Fruit fly (Drosophila melanogaster) whole organism, embryonic: ENCODE measurements around the gene PH4alphaSG2.

Source experiments
- Awh ChIP-seq: fragments of 200-800 bp; sonication (Bioruptor generic); IDR thresholded peaks from 2 replicates; pipeline ENCODE4, ENCODE4 v1.3.6; 2022; ENCODE audit warnings: missing biosample characterization, missing genetic modification characterization
- Blimp-1 ChIP-seq: fragments of 200-800 bp; sonication (Bioruptor generic); optimal IDR thresholded peaks from 3 replicates; lab custom pipeline; 2018; ENCODE audit warnings: missing biosample characterization, missing genetic modification characterization, mild to moderate bottlenecking, moderate library complexity, missing genetic modification reagents
- CG10147 ChIP-seq: fragments of 200-800 bp; sonication (Bioruptor generic); optimal IDR thresholded peaks from 2 replicates; lab custom pipeline; 2019; ENCODE audit warnings: missing biosample characterization, mild to moderate bottlenecking, missing genetic modification characterization, moderate library complexity
- CG10274 ChIP-seq: fragments of 200-800 bp; sonication (Bioruptor generic); optimal IDR thresholded peaks from 3 replicates; lab custom pipeline; 2017; ENCODE audit warnings: missing biosample characterization, mild to moderate bottlenecking, missing genetic modification characterization
- CG12659 ChIP-seq: fragments of 200-800 bp; sonication (Bioruptor generic); optimal IDR thresholded peaks from 3 replicates; lab custom pipeline; 2017; ENCODE audit warnings: mild to moderate bottlenecking, missing biosample characterization, missing genetic modification reagents, missing genetic modification characterization
- CG12769 ChIP-seq: fragments of 200-800 bp; sonication (Bioruptor generic); optimal IDR thresholded peaks from 2 replicates; lab custom pipeline; 2019; ENCODE audit warnings: missing biosample characterization, mild to moderate bottlenecking, missing genetic modification characterization, moderate library complexity
- CG12942 ChIP-seq: fragments of 200-800 bp; sonication (Bioruptor generic); optimal IDR thresholded peaks from 3 replicates; lab custom pipeline; 2016; ENCODE audit warnings: missing biosample characterization, missing genetic modification characterization
- CG17361 ChIP-seq: fragments of 200-800 bp; sonication (Bioruptor generic); IDR thresholded peaks from 3 replicates; pipeline ENCODE4 v1.3.6; 2022; ENCODE audit warnings: missing biosample characterization, missing genetic modification characterization
- CG2712 ChIP-seq: fragments of 200-800 bp; optimal IDR thresholded peaks from 3 replicates; lab custom pipeline; 2019; ENCODE audit warnings: missing biosample characterization, mild to moderate bottlenecking, missing genetic modification characterization, moderate library complexity
- CG30403 ChIP-seq: fragments of 200-800 bp; sonication (Bioruptor generic); optimal IDR thresholded peaks from 3 replicates; lab custom pipeline; 2016; ENCODE audit warnings: missing biosample characterization, missing genetic modification characterization
- CG31388 ChIP-seq: fragments of 200-800 bp; sonication (Bioruptor generic); optimal IDR thresholded peaks from 2 replicates; lab custom pipeline; 2016; ENCODE audit warnings: missing biosample characterization, missing genetic modification characterization
- CG6272 ChIP-seq: fragments of 200-800 bp; sonication (Bioruptor generic); IDR thresholded peaks from 2 replicates; pipeline ENCODE4 v1.3.6; 2022; ENCODE audit warnings: missing biosample characterization, missing genetic modification characterization
- CG6683 ChIP-seq: fragments of 200-800 bp; sonication (Bioruptor generic); optimal IDR thresholded peaks from 2 replicates; lab custom pipeline; 2017; ENCODE audit warnings: missing biosample characterization, mild to moderate bottlenecking, missing genetic modification characterization, missing genetic modification reagents
- CG8290 ChIP-seq, 3 experiments: fragments of 200-800 bp; sonication (Bioruptor generic); optimal IDR thresholded peaks; 2 replicates each; lab custom pipeline; 2016 to 2019; ENCODE audit warnings: missing biosample characterization in 3 of 3, missing genetic modification characterization in 3 of 3, mild to moderate bottlenecking in 2 of 3, moderate library complexity in 1 of 3
- CG8359 ChIP-seq: fragments of 200-800 bp; sonication (Bioruptor generic); optimal IDR thresholded peaks from 2 replicates; lab custom pipeline; 2017; ENCODE audit warnings: missing biosample characterization, mild to moderate bottlenecking, missing genetic modification characterization, borderline replicate concordance
- CG9727 ChIP-seq: fragments of 200-800 bp; sonication (Bioruptor generic); optimal IDR thresholded peaks from 3 replicates; lab custom pipeline; 2017; ENCODE audit warnings: missing biosample characterization, mild to moderate bottlenecking, missing genetic modification characterization
- Deaf1 ChIP-seq: fragments of 200-800 bp; optimal IDR thresholded peaks from 3 replicates; lab custom pipeline; 2019; ENCODE audit warnings: missing biosample characterization, mild to moderate bottlenecking, missing genetic modification characterization, moderate library complexity
- Eip74EF ChIP-seq, 2 experiments: fragments of 200-800 bp in 1 of 2; fragments of >200 bp in 1 of 2; sonication (Bioruptor generic) in 1 of 2; optimal IDR thresholded peaks; 2 replicates each; lab custom pipeline; 2017 to 2019; ENCODE audit warnings: missing biosample characterization in 2 of 2, missing genetic modification characterization in 2 of 2, mild to moderate bottlenecking in 1 of 2, moderate library complexity in 1 of 2
- Fer1 ChIP-seq: fragments of 200-800 bp; sonication (Bioruptor generic); optimal IDR thresholded peaks from 2 replicates; lab custom pipeline; 2017; ENCODE audit warnings: missing biosample characterization, mild to moderate bottlenecking, missing genetic modification characterization
- HLHmδ ChIP-seq: fragments of 200-800 bp; sonication (Bioruptor generic); optimal IDR thresholded peaks from 2 replicates; lab custom pipeline; 2018; ENCODE audit warnings: missing biosample characterization, mild to moderate bottlenecking, missing genetic modification characterization, moderate library complexity
- Hand ChIP-seq: fragments of 200-800 bp; sonication (Bioruptor generic); optimal IDR thresholded peaks from 2 replicates; lab custom pipeline; 2017; ENCODE audit warnings: mild to moderate bottlenecking, missing biosample characterization, missing genetic modification reagents, missing genetic modification characterization
- Lim3 ChIP-seq: fragments of 200-800 bp; sonication (Bioruptor generic); IDR thresholded peaks from 2 replicates; pipeline ENCODE4 v1.3.6; 2022; ENCODE audit warnings: missing biosample characterization, missing genetic modification characterization
- Oaz ChIP-seq: fragments of 200-800 bp; sonication (Bioruptor generic); IDR thresholded peaks from 2 replicates; pipeline ENCODE4 v1.3.6; 2022; ENCODE audit warnings: missing biosample characterization, missing genetic modification characterization
- Sin3A ChIP-seq: fragments of >200 bp; optimal IDR thresholded peaks from 2 replicates; lab custom pipeline; 2018
- Sry-β ChIP-seq: fragments of 200-800 bp; sonication (Bioruptor generic); optimal IDR thresholded peaks from 2 replicates; lab custom pipeline; 2018; ENCODE audit warnings: missing biosample characterization, mild to moderate bottlenecking, missing genetic modification characterization, moderate library complexity
- abd-A ChIP-seq: fragments of 200-800 bp; sonication (Bioruptor generic); optimal IDR thresholded peaks from 3 replicates; lab custom pipeline; 2019; ENCODE audit warnings: missing biosample characterization, mild to moderate bottlenecking, missing genetic modification characterization, moderate library complexity
- bbx ChIP-seq: fragments of 200-800 bp; sonication (Bioruptor generic); IDR thresholded peaks from 2 replicates; pipeline ENCODE4 v1.3.6; 2022; ENCODE audit warnings: missing biosample characterization, missing genetic modification characterization; ENCODE audit not compliant: partially characterized antibody
- cg ChIP-seq: fragments of 200-800 bp; sonication (Bioruptor generic); optimal IDR thresholded peaks from 3 replicates; lab custom pipeline; 2019; ENCODE audit warnings: missing biosample characterization, mild to moderate bottlenecking, missing genetic modification characterization, moderate library complexity
- chinmo ChIP-seq: fragments of 200-800 bp; sonication (Bioruptor generic); IDR thresholded peaks from 4 replicates; pipeline ENCODE4 v1.3.6; 2022; ENCODE audit warnings: missing biosample characterization, missing genetic modification characterization; ENCODE audit not compliant: partially characterized antibody
- dan ChIP-seq: fragments of 200-800 bp; sonication (Bioruptor generic); IDR thresholded peaks from 2 replicates; pipeline ENCODE4 v1.3.6; 2022; ENCODE audit warnings: missing biosample characterization, missing genetic modification characterization
- dmrt11E ChIP-seq: fragments of 200-800 bp; sonication (Bioruptor generic); optimal IDR thresholded peaks from 3 replicates; lab custom pipeline; 2018; ENCODE audit warnings: missing biosample characterization, mild to moderate bottlenecking, missing genetic modification characterization, moderate library complexity
- grn ChIP-seq: fragments of 200-800 bp; sonication (Bioruptor generic); optimal IDR thresholded peaks from 3 replicates; lab custom pipeline; 2017; ENCODE audit warnings: missing biosample characterization, missing genetic modification characterization
- inv ChIP-seq: fragments of 200-800 bp; sonication (Bioruptor generic); IDR thresholded peaks from 2 replicates; pipeline ENCODE4 v1.3.6; 2022; ENCODE audit warnings: missing biosample characterization, missing genetic modification characterization; ENCODE audit not compliant: partially characterized antibody
- kni ChIP-seq: fragments of 200-800 bp; sonication (Bioruptor generic); optimal IDR thresholded peaks from 3 replicates; lab custom pipeline; 2017; ENCODE audit warnings: mild to moderate bottlenecking, missing biosample characterization, missing genetic modification reagents, missing genetic modification characterization
- lola ChIP-seq, 3 experiments: fragments of >200 bp in 2 of 3; fragments of 200-800 bp in 1 of 3; sonication (Bioruptor generic) in 1 of 3; optimal IDR thresholded peaks; 2 replicates each; lab custom pipeline; 2017 to 2019; ENCODE audit warnings: missing biosample characterization in 3 of 3, missing genetic modification characterization in 3 of 3, mild to moderate bottlenecking in 1 of 3, moderate library complexity in 1 of 3
- luna ChIP-seq: fragments of 200-800 bp; sonication (Bioruptor generic); optimal IDR thresholded peaks from 2 replicates; lab custom pipeline; 2016; ENCODE audit warnings: missing biosample characterization, missing genetic modification characterization
- pan ChIP-seq, 4 experiments: fragments of >200 bp in 3 of 4; fragments of 200-800 bp in 1 of 4; sonication (Bioruptor generic) in 1 of 4; optimal IDR thresholded peaks in 3 of 4; IDR thresholded peaks in 1 of 4; 2 replicates each; pipeline versions ENCODE4 v1.3.6 to Lab custom; 2017 to 2022; ENCODE audit warnings: missing biosample characterization in 2 of 4, missing genetic modification characterization in 2 of 4, mixed read lengths in 1 of 4
- prd ChIP-seq, 3 experiments: fragments of >200 bp in 2 of 3; fragments of 200-800 bp in 1 of 3; sonication (Bioruptor generic) in 1 of 3; optimal IDR thresholded peaks in 2 of 3; IDR thresholded peaks in 1 of 3; 2 replicates in 2 of 3; 3 replicates in 1 of 3; pipeline versions ENCODE4 v1.3.6 to Lab custom; 2017 to 2022; ENCODE audit warnings: missing biosample characterization in 1 of 3, missing genetic modification characterization in 1 of 3
- pros ChIP-seq: fragments of 200-800 bp; sonication (Bioruptor generic); optimal IDR thresholded peaks from 3 replicates; lab custom pipeline; 2019; ENCODE audit warnings: missing biosample characterization, mild to moderate bottlenecking, missing genetic modification characterization, moderate library complexity
- row ChIP-seq: fragments of 200-800 bp; sonication (Bioruptor generic); IDR thresholded peaks from 3 replicates; pipeline ENCODE4 v1.3.6; 2022; ENCODE audit warnings: missing biosample characterization, missing genetic modification characterization
- scrt ChIP-seq: fragments of 200-800 bp; sonication (Bioruptor generic); optimal IDR thresholded peaks from 2 replicates; lab custom pipeline; 2018; ENCODE audit warnings: missing biosample characterization, mild to moderate bottlenecking, missing genetic modification characterization, moderate library complexity
- sens ChIP-seq: fragments of 200-800 bp; sonication (Bioruptor generic); peaks from one replicate; lab custom pipeline; 2016; ENCODE audit warnings: missing biosample characterization, missing genetic modification characterization
- tgo ChIP-seq: fragments of 200-800 bp; sonication (Bioruptor generic); IDR thresholded peaks from 3 replicates; pipeline ENCODE4 v1.3.6; 2022; ENCODE audit warnings: missing biosample characterization, missing genetic modification characterization
- twi ChIP-seq: fragments of 200-800 bp; optimal IDR thresholded peaks from 2 replicates; lab custom pipeline; 2019; ENCODE audit warnings: missing biosample characterization, mild to moderate bottlenecking, missing genetic modification characterization, moderate library complexity
- vvl ChIP-seq: fragments of 200-800 bp; sonication (Bioruptor generic); IDR thresholded peaks from 2 replicates; pipeline ENCODE4 v1.3.6; 2022; ENCODE audit warnings: missing biosample characterization, missing genetic modification characterization

Gene PH4alphaSG2

DNA sequence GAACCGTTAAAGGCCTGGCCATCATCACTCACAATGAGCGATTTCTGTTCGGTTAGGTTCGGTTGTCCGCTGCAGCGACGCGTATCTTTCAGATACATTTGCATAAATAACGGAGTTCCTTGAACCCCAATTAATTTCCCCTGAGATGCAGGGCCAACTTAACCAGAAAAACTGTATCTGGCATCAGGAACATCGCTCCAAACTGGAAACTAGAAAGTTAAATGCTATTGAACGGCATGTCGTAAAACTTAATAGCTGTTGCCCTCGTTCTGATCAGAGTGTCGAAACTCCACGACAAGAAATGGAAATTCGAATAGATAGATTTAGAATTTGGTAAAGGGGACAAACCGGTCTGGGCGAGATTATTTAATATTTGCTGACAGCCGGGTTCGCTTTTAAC is 17.5 kb upstream of the PH4alphaSG2 start:
- peak; percentile 81 for TF ChIP-seq abd-A (tag; lab: Kevin White, UChicago)
- TF ChIP-seq prd (optimal IDR thresholded peaks at IDR 0.05; lab: Kevin White, UChicago) = no peak
- no peak for TF ChIP-seq prd (GFP tag; IDR thresholded peaks at IDR 0.05; lab: Robert Waterston, UW)
- TF ChIP-seq CG12769 (tag; lab: Kevin White, UChicago) = peak; percentile 50
- no peak for TF ChIP-seq Deaf1 (tag; lab: Kevin White, UChicago)
- 0 out of 4 replicates have a peak, but pooled peaks have one; percentile 31 for TF ChIP-seq chinmo
- peak; percentile 12; the same call in 1 of the 2 replicates for TF ChIP-seq Awh (GFP tag; lab: Robert Waterston, UW)
- peak; percentile 62 for TF ChIP-seq kni
- TF ChIP-seq inv (GFP tag; lab: Robert Waterston, UW) = no peak
- TF ChIP-seq Blimp-1 (GFP tag; lab: Kevin White, UChicago) = peak; percentile 46
- no peak for TF ChIP-seq Hand (GFP tag; lab: Kevin White, UChicago)

dm6 chr3R:30474667-30475213 is 15.1 kb upstream of the PH4alphaSG2 start:
- no peak for TF ChIP-seq CG8359 (GFP tag; lab: Kevin White, UChicago)
- no peak for TF ChIP-seq CG6272 (GFP tag; lab: Robert Waterston, UW)
- peak; percentile 69 for TF ChIP-seq grn (GFP tag; lab: Kevin White, UChicago)
- TF ChIP-seq pros (GFP tag; lab: Kevin White, UChicago) = peak; percentile 73
- peak; percentile 63; the same call in 1 of the 2 replicates for TF ChIP-seq vvl (GFP tag; lab: Robert Waterston, UW)
- no peak for TF ChIP-seq Lim3 (GFP tag; lab: Robert Waterston, UW)
- peak; percentile 44 for TF ChIP-seq cg (GFP tag; lab: Kevin White, UChicago)
- peak; percentile 55 for TF ChIP-seq sens (GFP tag; lab: Kevin White, UChicago)
- no peak for TF ChIP-seq CG12659 (GFP tag; lab: Kevin White, UChicago)
- no peak for TF ChIP-seq dmrt11E (tag; lab: Kevin White, UChicago)
- TF ChIP-seq CG10147 = no peak
- TF ChIP-seq CG12942 (GFP tag; lab: Kevin White, UChicago) = no peak
- no peak for TF ChIP-seq CG6683 (GFP tag; lab: Kevin White, UChicago)
- TF ChIP-seq Eip74EF (GFP tag; optimal IDR thresholded peaks at IDR 0.05; lab: Kevin White, UChicago) = no peak
- peak; percentile 30 for TF ChIP-seq CG10274
- TF ChIP-seq dan (GFP tag; lab: Robert Waterston, UW) = no peak
- TF ChIP-seq Fer1 (GFP tag; lab: Kevin White, UChicago) = no peak
- TF ChIP-seq HLHmδ = peak; percentile 85
- peak; percentile 48 for TF ChIP-seq twi (tag; lab: Kevin White, UChicago)
- TF ChIP-seq Oaz (GFP tag; lab: Robert Waterston, UW) = no peak

dm6 chr3R:30475910-30476309 is 14.0 kb upstream of the PH4alphaSG2 start:
- TF ChIP-seq row (GFP tag; lab: Robert Waterston, UW) (0 out of 3 replicates have a peak, but pooled peaks have one; percentile 13), CG30403 (GFP tag; lab: Kevin White, UChicago) (peak; percentile 7), bbx (no peak), CG17361 (GFP tag; lab: Robert Waterston, UW) (peak; percentile 32; the same call in 1 of the 3 replicates), CG9727 (peak; percentile 15), tgo (GFP tag; lab: Robert Waterston, UW) (no peak), CG31388 (GFP tag; lab: Kevin White, UChicago) (no peak), CG2712 (tag; lab: Kevin White, UChicago) (peak; percentile 23), sens (GFP tag; lab: Kevin White, UChicago) (peak; percentile 87), pan (optimal IDR thresholded peaks at IDR 0.05; lab: Kevin White, UChicago) (no peak), pan (GFP tag; optimal IDR thresholded peaks at IDR 0.05 in 1 of 2, IDR thresholded peaks at IDR 0.05 in 1 of 2) (peak in 1 of 2 experiments; percentile 27), scrt (GFP tag; lab: Kevin White, UChicago) (no peak), lola (GFP tag; optimal IDR thresholded peaks at IDR 0.05; lab: Kevin White, UChicago) (peak in 1 of 3 experiments; percentile 38), Sry-β (GFP tag; lab: Kevin White, UChicago) (peak; percentile 62), chinmo (no peak), Sin3A (lab: Kevin White, UChicago) (no peak), dmrt11E (tag; lab: Kevin White, UChicago) (peak; percentile 47), luna (GFP tag; lab: Kevin White, UChicago) (no peak), CG8290 (GFP tag; optimal IDR thresholded peaks at IDR 0.05; lab: Kevin White, UChicago) (no peak), CG8290 (tag; optimal IDR thresholded peaks at IDR 0.05; lab: Kevin White, UChicago) (no peak)
